Worm (Caenorhabditis elegans) whole organism, young adult: Measurements from ENCODE around the gene B0464.9.

Experiments used
- D2030.7 ChIP-seq: fragments of 200-800 bp; sonication (Bioruptor generic); IDR thresholded peaks from 2 replicates; pipeline ENCODE4 v1.3.6; 2022; ENCODE audit warnings: missing genetic modification reagents, missing genetic modification characterization, missing compliant biosample characterization
- F49E8.2 ChIP-seq: sonication (generic microtip); optimal IDR thresholded peaks from 3 replicates; lab custom pipeline; 2017; ENCODE audit warnings: missing genetic modification characterization, mild to moderate bottlenecking, missing compliant biosample characterization, antibody characterized with exemption, moderate library complexity; ENCODE audit not compliant: insufficient read depth
- F55B11.4 ChIP-seq: sonication (generic microtip); optimal IDR thresholded peaks from 2 replicates; lab custom pipeline; 2016; ENCODE audit warnings: missing compliant biosample characterization, missing genetic modification characterization, borderline replicate concordance; ENCODE audit not compliant: insufficient read depth
- F57A8.1 ChIP-seq: fragments of 200-800 bp; sonication (Bioruptor generic); optimal IDR thresholded peaks from 2 replicates; lab custom pipeline; 2018; ENCODE audit warnings: mild to moderate bottlenecking, missing genetic modification characterization, moderate library complexity, missing compliant biosample characterization
- T07F8.4 ChIP-seq: sonication (generic microtip); optimal IDR thresholded peaks from 2 replicates; lab custom pipeline; 2016; ENCODE audit warnings: mild to moderate bottlenecking, missing genetic modification characterization, moderate library complexity, missing compliant biosample characterization
- Y53G8AR.9 ChIP-seq: fragments of 200-800 bp; sonication (Bioruptor generic); conservative IDR thresholded peaks from 2 replicates; pipeline ENCODE4 v1.3.6; 2022; ENCODE audit warnings: missing genetic modification reagents, missing genetic modification characterization, missing compliant biosample characterization
- Y79H2A.3 ChIP-seq: fragments of 200-800 bp; sonication (Bioruptor generic); conservative IDR thresholded peaks from 2 replicates; pipeline ENCODE4 v1.3.6; 2022; ENCODE audit warnings: missing genetic modification reagents, missing genetic modification characterization, missing compliant biosample characterization
- Y95B8A.8 ChIP-seq: fragments of 200-800 bp; sonication (Bioruptor generic); IDR thresholded peaks from 2 replicates; pipeline ENCODE4 v1.3.6; 2022; ENCODE audit warnings: missing genetic modification reagents, missing genetic modification characterization, missing compliant biosample characterization
- aptf-2 ChIP-seq: fragments of 200-800 bp; sonication (Bioruptor generic); conservative IDR thresholded peaks from 2 replicates; pipeline ENCODE4 v1.3.6; 2022; ENCODE audit warnings: missing genetic modification reagents, missing genetic modification characterization, missing compliant biosample characterization
- atf-7 ChIP-seq: sonication (generic microtip); optimal IDR thresholded peaks from 2 replicates; lab custom pipeline; 2017; ENCODE audit warnings: mild to moderate bottlenecking, missing genetic modification characterization, missing compliant biosample characterization
- attf-5 ChIP-seq: fragments of 200-800 bp; sonication (Bioruptor generic); optimal IDR thresholded peaks from 2 replicates; lab custom pipeline; 2018; ENCODE audit warnings: mild to moderate bottlenecking, missing genetic modification characterization, missing compliant biosample characterization
- cebp-1 ChIP-seq, 2 experiments: fragments of 200-800 bp in 1 of 2; sonication (Bioruptor generic) in 1 of 2; sonication (generic microtip) in 1 of 2; IDR thresholded peaks in 1 of 2; optimal IDR thresholded peaks in 1 of 2; 2 replicates each; pipeline versions ENCODE4 v1.3.6 to Lab custom; 2017 to 2022; ENCODE audit warnings: missing compliant biosample characterization in 2 of 2, missing genetic modification characterization in 2 of 2, mild to moderate bottlenecking in 1 of 2, missing genetic modification reagents in 1 of 2, moderate library complexity in 1 of 2
- ceh-27 ChIP-seq: fragments of 200-800 bp; sonication (Bioruptor generic); optimal IDR thresholded peaks from 2 replicates; lab custom pipeline; 2018; ENCODE audit warnings: mild to moderate bottlenecking, missing genetic modification characterization, moderate library complexity, missing compliant biosample characterization
- ceh-58 ChIP-seq: fragments of 200-800 bp; sonication (Bioruptor generic); IDR thresholded peaks from 2 replicates; pipeline ENCODE4 v1.3.6; 2022; ENCODE audit warnings: missing genetic modification characterization, missing compliant biosample characterization
- ceh-79 ChIP-seq: sonication (generic microtip); optimal IDR thresholded peaks from 2 replicates; lab custom pipeline; 2017; ENCODE audit warnings: mild to moderate bottlenecking, missing genetic modification characterization, missing compliant biosample characterization
- dox-1 ChIP-seq: fragments of 200-800 bp; sonication (Bioruptor generic); IDR thresholded peaks from 2 replicates; pipeline ENCODE4 v1.3.6; 2022; ENCODE audit warnings: missing genetic modification reagents, missing genetic modification characterization, missing compliant biosample characterization
- dpff-1 ChIP-seq: sonication (generic microtip); optimal IDR thresholded peaks from 2 replicates; lab custom pipeline; 2017; ENCODE audit warnings: mild to moderate bottlenecking, missing genetic modification characterization, missing compliant biosample characterization
- him-1 ChIP-seq: sonication (generic microtip); optimal IDR thresholded peaks from 2 replicates; lab custom pipeline; 2016; ENCODE audit warnings: missing genotype, missing genetic modification reagents, missing genetic modification characterization, missing compliant biosample characterization
- hlh-12 ChIP-seq: sonication (generic microtip); optimal IDR thresholded peaks from 2 replicates; lab custom pipeline; 2016; ENCODE audit warnings: missing genetic modification characterization, missing compliant biosample characterization
- lag-1 ChIP-seq: fragments of 200-800 bp; sonication (Bioruptor generic); IDR thresholded peaks from 2 replicates; pipeline ENCODE4 v1.3.6; 2022; ENCODE audit warnings: missing genetic modification reagents, missing genetic modification characterization, missing compliant biosample characterization
- lin-26 ChIP-seq: fragments of 200-800 bp; sonication (Bioruptor generic); IDR thresholded peaks from 2 replicates; pipeline ENCODE4 v1.3.6; 2022; ENCODE audit warnings: missing genetic modification reagents, missing genetic modification characterization, missing compliant biosample characterization
- lir-1 ChIP-seq: fragments of 200-800 bp; sonication (Bioruptor generic); conservative IDR thresholded peaks from 2 replicates; pipeline ENCODE4 v1.3.6; 2022; ENCODE audit warnings: missing genetic modification reagents, missing genetic modification characterization, missing compliant biosample characterization
- lsl-1 ChIP-seq: fragments of 200-800 bp; sonication (Bioruptor generic); optimal IDR thresholded peaks from 2 replicates; lab custom pipeline; 2018; ENCODE audit warnings: mild to moderate bottlenecking, missing genetic modification characterization, moderate library complexity, missing compliant biosample characterization
- madf-8 ChIP-seq: fragments of 200-800 bp; sonication (Bioruptor generic); conservative IDR thresholded peaks from 2 replicates; pipeline ENCODE4 v1.3.6; 2022; ENCODE audit warnings: missing genetic modification reagents, missing genetic modification characterization, missing compliant biosample characterization
- mes-4 ChIP-seq: sonication (generic microtip); optimal IDR thresholded peaks from 2 replicates; lab custom pipeline; 2016; ENCODE audit warnings: missing genotype, missing genetic modification characterization, missing compliant biosample characterization
- nfya-1 ChIP-seq: sonication (generic microtip); optimal IDR thresholded peaks from 2 replicates; lab custom pipeline; 2017; ENCODE audit warnings: antibody characterized with exemption, missing compliant biosample characterization, missing genetic modification characterization, borderline replicate concordance; ENCODE audit not compliant: insufficient read depth
- nhr-120 ChIP-seq: fragments of 200-800 bp; sonication (Bioruptor generic); IDR thresholded peaks from 2 replicates; pipeline ENCODE4 v1.3.6; 2022; ENCODE audit warnings: missing genetic modification characterization, missing compliant biosample characterization
- nhr-27 ChIP-seq: fragments of 200-800 bp; sonication (Bioruptor generic); optimal IDR thresholded peaks from 2 replicates; lab custom pipeline; 2018; ENCODE audit warnings: mild to moderate bottlenecking, missing genetic modification characterization, moderate library complexity, missing compliant biosample characterization
- nhr-80 ChIP-seq: sonication (generic microtip); optimal IDR thresholded peaks from 2 replicates; lab custom pipeline; 2016; ENCODE audit warnings: missing genetic modification characterization, missing compliant biosample characterization
- pbrm-1 ChIP-seq: fragments of 200-800 bp; sonication (Bioruptor generic); IDR thresholded peaks from 2 replicates; pipeline ENCODE4 v1.3.6; 2022; ENCODE audit warnings: missing genetic modification reagents, missing genetic modification characterization, missing compliant biosample characterization
- rec-8 ChIP-seq, 2 experiments: sonication (generic microtip); optimal IDR thresholded peaks; 2 replicates each; lab custom pipeline; 2016; ENCODE audit warnings: mild to moderate bottlenecking in 2 of 2, missing genetic modification characterization in 2 of 2, missing genetic modification reagents in 2 of 2, missing genotype in 2 of 2, missing biosample characterization in 1 of 2, missing compliant biosample characterization in 1 of 2, moderate library complexity in 1 of 2
- sea-2 ChIP-seq: fragments of 200-800 bp; sonication (Bioruptor generic); IDR thresholded peaks from 2 replicates; pipeline ENCODE4 v1.3.6; 2022; ENCODE audit warnings: missing genetic modification characterization, missing compliant biosample characterization
- snpc-3.4 ChIP-seq: sonication (generic microtip); optimal IDR thresholded peaks from 2 replicates; lab custom pipeline; 2017; ENCODE audit warnings: missing genetic modification characterization, mild to moderate bottlenecking, missing compliant biosample characterization, antibody characterized with exemption, moderate library complexity, missing genotype, missing genetic modification reagents
- ztf-18 ChIP-seq: sonication (generic microtip); optimal IDR thresholded peaks from 2 replicates; lab custom pipeline; 2016; ENCODE audit warnings: missing genotype, mild to moderate bottlenecking, missing genetic modification characterization, missing compliant biosample characterization

The B0464.9 gene

ce11 chrIII:9487454-9487853, 21.9 kb downstream of the B0464.9 start:
- no peak for TF ChIP-seq attf-5
- TF ChIP-seq nhr-80 (tag; lab: Kevin White, UChicago), result peak; percentile 55

DNA sequence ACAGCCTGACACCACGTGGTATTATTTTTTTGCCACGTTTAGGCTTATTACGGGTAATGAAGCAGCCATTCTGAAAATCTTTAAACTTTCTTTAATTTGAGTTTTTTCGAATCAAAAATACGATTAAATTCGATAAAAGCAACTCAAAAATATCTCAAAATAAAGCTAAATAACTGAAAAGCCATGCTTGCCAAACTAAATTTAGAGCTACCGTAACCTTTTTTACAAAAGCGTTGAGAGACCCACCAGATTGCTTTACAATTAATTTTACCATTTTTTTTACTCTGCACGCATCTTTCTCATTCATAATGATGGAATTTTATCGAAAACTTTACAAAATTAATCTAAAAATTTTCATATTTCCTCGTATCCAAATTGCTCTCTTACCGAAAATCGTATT, 22.5 kb downstream of the B0464.9 start:
- TF ChIP-seq F55B11.4 (tag; lab: Kevin White, UChicago) (no peak), lsl-1 (peak; percentile 70), madf-8 (GFP tag; lab: Robert Waterston, UW) (peak; percentile 73)

DNA sequence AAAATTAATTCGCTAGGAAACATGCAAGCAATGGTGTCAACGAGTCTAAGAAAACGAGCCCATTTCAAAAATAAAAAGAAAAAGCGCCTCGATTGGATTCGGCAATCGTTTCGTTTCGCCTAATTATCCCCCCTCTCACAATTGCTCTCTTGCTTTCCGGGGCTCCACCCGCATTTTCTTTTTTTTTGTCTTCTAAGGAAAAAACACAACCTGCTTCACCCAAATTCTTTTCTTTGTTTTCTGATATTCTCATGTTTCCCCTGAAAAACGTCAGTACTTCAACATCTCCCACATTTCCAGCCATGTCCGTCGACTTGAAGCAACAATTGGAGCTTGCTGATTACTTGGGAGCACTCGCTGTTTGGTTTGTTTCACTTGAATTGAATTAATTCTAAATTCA, 22.9 kb downstream of the B0464.9 start, which contains the start of gene nlp-36:
Gene nlp-36, plus strand, starts transcription at position 301 of the 400 bp plus-strand sequence.
- peak; percentile 9 for TF ChIP-seq him-1 (tag; lab: Kevin White, UChicago)
- TF ChIP-seq ceh-79 (tag; lab: Kevin White, UChicago), result no peak

DNA sequence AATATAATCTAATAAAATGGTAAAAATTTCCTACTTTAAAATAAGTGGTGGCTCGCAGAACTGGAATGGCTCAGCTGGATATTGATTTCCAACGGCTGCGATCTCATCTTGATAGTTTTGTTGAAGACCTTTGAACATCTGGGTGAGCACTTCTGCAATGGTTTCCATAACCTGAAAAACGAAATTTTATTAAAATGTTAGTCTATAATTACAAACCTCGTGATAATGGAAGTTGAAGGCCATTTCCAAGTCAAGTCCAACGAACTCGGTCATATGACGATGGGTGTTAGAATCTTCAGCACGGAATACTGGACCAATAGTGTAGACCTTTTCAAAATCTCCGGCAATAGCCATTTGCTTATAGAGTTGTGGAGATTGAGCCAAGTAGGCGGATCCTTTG, 24.2 kb downstream of the B0464.9 start:
- TF ChIP-seq ceh-79 (tag; lab: Kevin White, UChicago) (no peak), sea-2 (GFP tag; lab: Robert Waterston, UW) (no peak), T07F8.4 (tag; lab: Kevin White, UChicago) (no peak), Y53G8AR.9 (GFP tag; lab: Robert Waterston, UW) (no peak), nhr-120 (no peak)

- TF ChIP-seq F49E8.2 (tag; lab: Kevin White, UChicago), result no peak
- TF ChIP-seq Y79H2A.3 (GFP tag; lab: Robert Waterston, UW), result no peak
- TF ChIP-seq ceh-79 (tag; lab: Kevin White, UChicago), result no peak
- no peak for TF ChIP-seq nhr-27 (tag; lab: Kevin White, UChicago)
- TF ChIP-seq ceh-58 (GFP tag; lab: Robert Waterston, UW), result no peak
- no peak for TF ChIP-seq rec-8 (tag; optimal IDR thresholded peaks at IDR 0.05; lab: Kevin White, UChicago)
- no peak for TF ChIP-seq dox-1 (GFP tag; lab: Robert Waterston, UW)
- no peak for TF ChIP-seq madf-8 (GFP tag; lab: Robert Waterston, UW)
- TF ChIP-seq dpff-1 (tag; lab: Kevin White, UChicago), result no peak
- 0 out of 2 replicates have a peak, but pooled peaks have one; percentile 42 for TF ChIP-seq Y53G8AR.9 (GFP tag; lab: Robert Waterston, UW)
- TF ChIP-seq lin-26 (GFP tag; lab: Robert Waterston, UW), result no peak
- no peak for TF ChIP-seq nfya-1 (tag; lab: Kevin White, UChicago)
- no peak for TF ChIP-seq F57A8.1 (GFP tag; lab: Kevin White, UChicago)
- no peak for TF ChIP-seq ceh-27 (GFP tag; lab: Kevin White, UChicago)
- TF ChIP-seq hlh-12 (tag; lab: Kevin White, UChicago), result no peak
- TF ChIP-seq cebp-1 (GFP tag; IDR thresholded peaks at IDR 0.05; lab: Robert Waterston, UW), result peak; percentile 30; the same call in 1 of the 2 replicates
- peak; percentile 87 for TF ChIP-seq cebp-1 (tag; optimal IDR thresholded peaks at IDR 0.05; lab: Kevin White, UChicago)
- TF ChIP-seq snpc-3.4 (tag; lab: Kevin White, UChicago), result peak; percentile 0
- TF ChIP-seq atf-7, result no peak
- no peak for TF ChIP-seq nhr-120
- TF ChIP-seq lag-1 (GFP tag; lab: Robert Waterston, UW), result no peak
- TF ChIP-seq Y95B8A.8 (GFP tag; lab: Robert Waterston, UW), result no peak
- TF ChIP-seq aptf-2 (GFP tag; lab: Robert Waterston, UW), result no peak
- no peak for TF ChIP-seq lir-1
- TF ChIP-seq mes-4 (tag; lab: Kevin White, UChicago), result no peak
- no peak for TF ChIP-seq ztf-18 (tag; lab: Kevin White, UChicago)
- no peak for TF ChIP-seq D2030.7 (GFP tag; lab: Robert Waterston, UW)
- no peak for TF ChIP-seq pbrm-1 (GFP tag; lab: Robert Waterston, UW)
- TF ChIP-seq, all 124 proteins: peak for 3
Measured at ce11 chrIII:9490783-9491547, 25.4 kb downstream of the B0464.9 start, which contains the start of the genes dars-1 and ctr-9. dars-1 (minus strand) TSS chrIII:9491215. ctr-9 (plus strand) TSS chrIII:9491396.
